Fruit fly (Drosophila melanogaster) Kc167 (cell line): ENCODE results near the gene CG10341.

ENCODE experiments used
- Myc ChIP-seq: fragments of >200 bp; optimal IDR thresholded peaks from 2 replicates; lab custom pipeline; 2017; ENCODE audit warnings: missing external identifiers
- Sin3A ChIP-seq: fragments of >200 bp; optimal IDR thresholded peaks from 2 replicates; lab custom pipeline; 2018; ENCODE audit warnings: missing external identifiers
- h ChIP-seq: fragments of >200 bp; optimal IDR thresholded peaks from 3 replicates; lab custom pipeline; 2018; ENCODE audit warnings: missing external identifiers
- psq ChIP-seq: fragments of >200 bp; optimal IDR thresholded peaks from 2 replicates; lab custom pipeline; 2017; ENCODE audit warnings: missing external identifiers
- ttk ChIP-seq: sonication (Bioruptor generic); optimal IDR thresholded peaks from 2 replicates; lab custom pipeline; 2017; ENCODE audit warnings: missing external identifiers

DNA sequence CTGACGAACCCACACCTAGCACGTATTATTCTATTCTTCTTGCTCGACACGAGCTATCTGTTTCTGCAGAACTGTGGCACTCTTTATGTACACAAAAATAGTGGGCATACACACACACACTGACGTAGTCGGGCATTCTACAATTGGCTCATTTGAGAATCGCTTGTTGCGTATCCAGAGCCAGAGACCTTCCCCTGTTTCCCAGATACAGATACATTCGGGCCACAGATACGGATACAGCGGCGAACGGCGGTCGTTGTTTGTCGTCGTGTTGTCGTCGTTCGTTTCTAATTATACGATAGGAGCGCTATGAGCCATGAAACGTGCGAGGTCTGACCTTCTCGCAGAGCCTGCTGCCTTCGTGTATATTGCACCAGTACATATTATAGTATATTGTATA is 38.7 kb downstream of the CG10341 start:
- TF ChIP-seq Myc (lab: Kevin White, UChicago) (no peak), psq (lab: Kevin White, UChicago) (no peak), h (lab: Kevin White, UChicago) (no peak), Sin3A (lab: Kevin White, UChicago) (no peak), ttk (lab: Kevin White, UChicago) (no peak)
